Fruit fly (Drosophila melanogaster) whole organism, embryonic: ENCODE data around the gene Ets98B.

ENCODE experiments used
- B-H1 ChIP-seq: fragments of 200-800 bp; sonication (Bioruptor generic); IDR thresholded peaks from 3 replicates; pipeline ENCODE4 v1.3.6; 2022; ENCODE audit warnings: missing biosample characterization, missing genetic modification characterization
- CG1024 ChIP-seq: fragments of 200-800 bp; sonication (Bioruptor generic); IDR thresholded peaks from 2 replicates; pipeline ENCODE4 v1.3.6; 2022; ENCODE audit warnings: missing biosample characterization, missing genetic modification characterization
- CG10267 ChIP-seq: fragments of 200-800 bp; sonication (Bioruptor generic); optimal IDR thresholded peaks from 2 replicates; lab custom pipeline; 2018; ENCODE audit warnings: missing biosample characterization, mild to moderate bottlenecking, missing genetic modification characterization, moderate library complexity
- CG11093 ChIP-seq: fragments of 200-800 bp; sonication (Bioruptor generic); IDR thresholded peaks from 3 replicates; pipeline ENCODE4 v1.3.6; 2022; ENCODE audit warnings: missing biosample characterization, missing genetic modification characterization
- CG11560 ChIP-seq: fragments of 200-800 bp; sonication (Bioruptor generic); IDR thresholded peaks from 3 replicates; pipeline ENCODE4 v1.3.6; 2022; ENCODE audit warnings: missing biosample characterization, missing genetic modification characterization
- CG12219 ChIP-seq: fragments of 200-800 bp; sonication (Bioruptor generic); optimal IDR thresholded peaks from 3 replicates; lab custom pipeline; 2018; ENCODE audit warnings: missing biosample characterization, mild to moderate bottlenecking, missing genetic modification characterization
- CG12391 ChIP-seq: fragments of 200-800 bp; sonication (Bioruptor generic); optimal IDR thresholded peaks from 3 replicates; lab custom pipeline; 2018; ENCODE audit warnings: missing biosample characterization, mild to moderate bottlenecking, missing genetic modification characterization, moderate library complexity
- CG13296 ChIP-seq: fragments of 200-800 bp; sonication (Bioruptor generic); optimal IDR thresholded peaks from 3 replicates; lab custom pipeline; 2018; ENCODE audit warnings: missing biosample characterization, mild to moderate bottlenecking, missing genetic modification characterization
- CG13894 ChIP-seq: fragments of 200-800 bp; sonication (Bioruptor generic); optimal IDR thresholded peaks from 3 replicates; lab custom pipeline; 2018; ENCODE audit warnings: missing biosample characterization, mild to moderate bottlenecking, missing genetic modification characterization, moderate library complexity
- CG14710 ChIP-seq: fragments of 200-800 bp; sonication (Bioruptor generic); optimal IDR thresholded peaks from 3 replicates; lab custom pipeline; 2019; ENCODE audit warnings: missing biosample characterization, mild to moderate bottlenecking, missing genetic modification characterization, moderate library complexity
- CG14860 ChIP-seq: fragments of 200-800 bp; sonication (Bioruptor generic); IDR thresholded peaks from 3 replicates; pipeline ENCODE4 v1.3.6; 2022; ENCODE audit warnings: missing biosample characterization, missing genetic modification characterization; ENCODE audit not compliant: partially characterized antibody
- CG16779 ChIP-seq: fragments of 200-800 bp; sonication (Bioruptor generic); IDR thresholded peaks from 2 replicates; pipeline ENCODE4 v1.3.6; 2022; ENCODE audit warnings: missing biosample characterization, missing genetic modification characterization
- CG16863 ChIP-seq: fragments of 200-800 bp; sonication (Bioruptor generic); optimal IDR thresholded peaks from 3 replicates; lab custom pipeline; 2016; ENCODE audit warnings: missing biosample characterization, missing genetic modification characterization
- CG18011 ChIP-seq: fragments of 200-800 bp; sonication (Bioruptor generic); optimal IDR thresholded peaks from 2 replicates; lab custom pipeline; 2017; ENCODE audit warnings: missing biosample characterization, missing genetic modification characterization, mild to moderate bottlenecking, moderate library complexity, missing genotype
- CG18262 ChIP-seq: fragments of 200-800 bp; optimal IDR thresholded peaks from 3 replicates; lab custom pipeline; 2019; ENCODE audit warnings: missing biosample characterization, mild to moderate bottlenecking, missing genetic modification characterization, moderate library complexity
- CG18619 ChIP-seq: fragments of 200-800 bp; sonication (Bioruptor generic); optimal IDR thresholded peaks from 3 replicates; lab custom pipeline; 2017; ENCODE audit warnings: missing biosample characterization, mild to moderate bottlenecking, missing genetic modification characterization
- CG2120 ChIP-seq: fragments of 200-800 bp; sonication (Bioruptor generic); optimal IDR thresholded peaks from 3 replicates; lab custom pipeline; 2016; ENCODE audit warnings: missing biosample characterization, missing genetic modification characterization
- CG32767 ChIP-seq: fragments of 200-800 bp; sonication (Bioruptor generic); IDR thresholded peaks from 2 replicates; pipeline ENCODE4 v1.3.6; 2022; ENCODE audit warnings: missing biosample characterization, missing genetic modification characterization
- CG3281 ChIP-seq: fragments of 200-800 bp; sonication (Bioruptor generic); optimal IDR thresholded peaks from 3 replicates; lab custom pipeline; 2017; ENCODE audit warnings: missing biosample characterization, mild to moderate bottlenecking, missing genetic modification characterization
- CG4328 ChIP-seq: fragments of 200-800 bp; sonication (Bioruptor generic); optimal IDR thresholded peaks from 3 replicates; lab custom pipeline; 2017; ENCODE audit warnings: missing biosample characterization, missing genetic modification reagents, missing genetic modification characterization
- CG6272 ChIP-seq: fragments of 200-800 bp; sonication (Bioruptor generic); IDR thresholded peaks from 2 replicates; pipeline ENCODE4 v1.3.6; 2022; ENCODE audit warnings: missing biosample characterization, missing genetic modification characterization
- CG7839 ChIP-seq: fragments of 200-800 bp; sonication (Bioruptor generic); optimal IDR thresholded peaks from 3 replicates; lab custom pipeline; 2018; ENCODE audit warnings: missing biosample characterization, mild to moderate bottlenecking, missing genetic modification characterization, moderate library complexity
- CG7987 ChIP-seq: fragments of 200-800 bp; sonication (Bioruptor generic); optimal IDR thresholded peaks from 2 replicates; lab custom pipeline; 2018; ENCODE audit warnings: missing biosample characterization, mild to moderate bottlenecking, missing genetic modification characterization, moderate library complexity
- CG9797 ChIP-seq: fragments of 200-800 bp; sonication (Bioruptor generic); optimal IDR thresholded peaks from 3 replicates; lab custom pipeline; 2018; ENCODE audit warnings: missing biosample characterization, mild to moderate bottlenecking, missing genetic modification characterization
- CrebB ChIP-seq: fragments of 200-800 bp; sonication (Bioruptor generic); optimal IDR thresholded peaks from 3 replicates; lab custom pipeline; 2018; ENCODE audit warnings: missing biosample characterization, mild to moderate bottlenecking, missing genetic modification characterization
- Dbx ChIP-seq: fragments of 200-800 bp; sonication (Bioruptor generic); IDR thresholded peaks from 3 replicates; pipeline ENCODE4 v1.3.6; 2022; ENCODE audit warnings: missing biosample characterization, missing genetic modification characterization
- Dek ChIP-seq: fragments of 200-800 bp; sonication (Bioruptor generic); optimal IDR thresholded peaks from 3 replicates; lab custom pipeline; 2019; ENCODE audit warnings: missing biosample characterization, mild to moderate bottlenecking, missing genetic modification characterization, moderate library complexity
- Dfd ChIP-seq, 2 experiments: fragments of >200 bp; optimal IDR thresholded peaks; 2 replicates each; lab custom pipeline; 2017; ENCODE audit warnings: missing biosample characterization in 2 of 2, missing genetic modification characterization in 2 of 2
- HmgZ ChIP-seq: fragments of 200-800 bp; sonication (Bioruptor generic); optimal IDR thresholded peaks from 2 replicates; lab custom pipeline; 2018; ENCODE audit warnings: missing biosample characterization, mild to moderate bottlenecking, missing genetic modification characterization
- Hr39 ChIP-seq: fragments of >200 bp; optimal IDR thresholded peaks from 2 replicates; lab custom pipeline; 2017
- Kr ChIP-seq: fragments of 200-800 bp; sonication (Bioruptor generic); optimal IDR thresholded peaks from 2 replicates; lab custom pipeline; 2017; ENCODE audit warnings: missing biosample characterization, mild to moderate bottlenecking, missing genetic modification characterization
- Lim3 ChIP-seq: fragments of 200-800 bp; sonication (Bioruptor generic); IDR thresholded peaks from 2 replicates; pipeline ENCODE4 v1.3.6; 2022; ENCODE audit warnings: missing biosample characterization, missing genetic modification characterization
- Mad ChIP-seq: fragments of 200-800 bp; sonication (Bioruptor generic); optimal IDR thresholded peaks from 2 replicates; lab custom pipeline; 2016; ENCODE audit warnings: missing biosample characterization, missing genetic modification characterization
- Mes4 ChIP-seq: fragments of 200-800 bp; sonication (Bioruptor generic); optimal IDR thresholded peaks from 2 replicates; lab custom pipeline; 2016; ENCODE audit warnings: missing biosample characterization, missing genetic modification characterization
- NFAT ChIP-seq: fragments of 200-800 bp; sonication (Bioruptor generic); IDR thresholded peaks from 2 replicates; pipeline ENCODE4 v1.3.6; 2022; ENCODE audit warnings: missing biosample characterization, missing genetic modification characterization
- NfI ChIP-seq: fragments of 200-800 bp; sonication (Bioruptor generic); optimal IDR thresholded peaks from 3 replicates; lab custom pipeline; 2018; ENCODE audit warnings: missing biosample characterization, mild to moderate bottlenecking, missing genetic modification characterization, moderate library complexity
- Optix ChIP-seq: fragments of 200-800 bp; sonication (Bioruptor generic); IDR thresholded peaks from 3 replicates; pipeline ENCODE4 v1.3.6; 2022; ENCODE audit warnings: missing biosample characterization, missing genetic modification characterization
- Stat92E ChIP-seq, 3 experiments: fragments of >200 bp in 2 of 3; fragments of 200-800 bp in 1 of 3; sonication (Bioruptor generic) in 1 of 3; optimal IDR thresholded peaks; 2 replicates each; lab custom pipeline; 2017 to 2019; ENCODE audit warnings: missing biosample characterization in 3 of 3, missing genetic modification characterization in 3 of 3, mild to moderate bottlenecking in 1 of 3, moderate library complexity in 1 of 3
- ac ChIP-seq: fragments of 200-800 bp; sonication (Bioruptor generic); optimal IDR thresholded peaks from 3 replicates; lab custom pipeline; 2017; ENCODE audit warnings: missing biosample characterization, mild to moderate bottlenecking, missing genetic modification characterization
- az2 ChIP-seq: fragments of 200-800 bp; sonication (Bioruptor generic); optimal IDR thresholded peaks from 3 replicates; lab custom pipeline; 2016; ENCODE audit warnings: missing biosample characterization, missing genetic modification characterization
- fu2 ChIP-seq: fragments of 200-800 bp; sonication (Bioruptor generic); optimal IDR thresholded peaks from 2 replicates; lab custom pipeline; 2016; ENCODE audit warnings: missing biosample characterization, missing genetic modification characterization
- gem ChIP-seq: fragments of 200-800 bp; sonication (Bioruptor generic); optimal IDR thresholded peaks from 2 replicates; lab custom pipeline; 2019; ENCODE audit warnings: missing biosample characterization, mild to moderate bottlenecking, missing genetic modification characterization, moderate library complexity
- her ChIP-seq: fragments of 200-800 bp; sonication (Bioruptor generic); optimal IDR thresholded peaks from 2 replicates; lab custom pipeline; 2016; ENCODE audit warnings: missing biosample characterization, missing genetic modification characterization
- maf-S ChIP-seq: fragments of 200-800 bp; sonication (Bioruptor generic); optimal IDR thresholded peaks from 2 replicates; lab custom pipeline; 2016; ENCODE audit warnings: missing biosample characterization, missing genetic modification characterization
- schlank ChIP-seq: fragments of 200-800 bp; sonication (Bioruptor generic); optimal IDR thresholded peaks from 2 replicates; lab custom pipeline; 2018; ENCODE audit warnings: missing biosample characterization, mild to moderate bottlenecking, missing genetic modification characterization
- scrt ChIP-seq: fragments of 200-800 bp; sonication (Bioruptor generic); optimal IDR thresholded peaks from 2 replicates; lab custom pipeline; 2018; ENCODE audit warnings: missing biosample characterization, mild to moderate bottlenecking, missing genetic modification characterization, moderate library complexity
- sens-2 ChIP-seq: fragments of 200-800 bp; sonication (Bioruptor generic); IDR thresholded peaks from 2 replicates; pipeline ENCODE4 v1.3.6; 2022; ENCODE audit warnings: missing biosample characterization, missing genetic modification characterization
- wek ChIP-seq: fragments of 200-800 bp; sonication (Bioruptor generic); optimal IDR thresholded peaks from 3 replicates; lab custom pipeline; 2018; ENCODE audit warnings: missing biosample characterization, mild to moderate bottlenecking, missing genetic modification characterization, moderate library complexity
- zen2 ChIP-seq: fragments of 200-800 bp; sonication (Bioruptor generic); IDR thresholded peaks from 3 replicates; pipeline ENCODE4 v1.3.6; 2022; ENCODE audit warnings: missing biosample characterization, missing genetic modification characterization; ENCODE audit not compliant: partially characterized antibody

Ets98B gene

DNA sequence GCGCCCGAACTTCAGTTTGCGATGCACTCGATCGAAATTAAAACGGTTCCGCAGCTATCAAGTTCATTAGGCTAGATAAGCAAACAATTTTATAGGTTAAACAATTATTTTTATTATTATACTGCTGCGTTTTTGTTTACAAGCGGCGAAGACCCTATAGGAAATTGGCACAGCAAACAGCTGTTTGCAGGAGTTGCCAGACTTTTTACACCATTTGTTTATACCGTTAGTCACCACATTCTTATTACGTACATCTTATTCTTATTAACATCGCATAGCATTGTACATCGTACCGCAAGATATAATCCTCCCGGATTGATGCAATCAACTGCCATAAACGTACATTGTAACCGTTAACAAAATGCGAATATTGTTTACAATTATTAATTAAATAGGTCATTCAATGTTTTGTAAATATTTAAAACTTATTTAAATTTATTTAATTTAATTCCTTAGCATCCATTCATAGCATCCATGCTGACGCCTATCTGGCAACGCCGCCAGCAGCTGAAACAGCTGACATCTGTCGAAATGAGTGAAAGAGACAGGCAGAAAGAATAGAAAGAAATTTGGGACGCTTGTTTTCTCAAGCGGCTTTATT is 29.7 kb upstream of the Ets98B start, which contains the start of the genes CROT and CG12877 (continued):
- TF ChIP-seq CG4328 (GFP tag; lab: Kevin White, UChicago): peak; percentile 54
- peak; percentile 77 for TF ChIP-seq CG18619
- peak; percentile 36 for TF ChIP-seq CG16863 (GFP tag; lab: Kevin White, UChicago)
- TF ChIP-seq schlank (tag; lab: Kevin White, UChicago): peak; percentile 50
- TF ChIP-seq zen2 (GFP tag; lab: Robert Waterston, UW): no peak
- no peak for TF ChIP-seq CG14860
- TF ChIP-seq Hr39: no peak
- peak; percentile 79 for TF ChIP-seq NfI (GFP tag; lab: Kevin White, UChicago)
- TF ChIP-seq Dfd (GFP tag; optimal IDR thresholded peaks at IDR 0.05; lab: Kevin White, UChicago): no peak
- no peak for TF ChIP-seq Stat92E (GFP tag; optimal IDR thresholded peaks at IDR 0.05; lab: Kevin White, UChicago)
- no peak for TF ChIP-seq CG7987 (GFP tag; lab: Kevin White, UChicago)
- no peak for TF ChIP-seq Mes4
- TF ChIP-seq CG7839: peak; percentile 82
- TF ChIP-seq CG12219: peak; percentile 40
- TF ChIP-seq CG32767 (GFP tag; lab: Robert Waterston, UW): 0 out of 2 replicates have a peak, but pooled peaks have one; percentile 24
- TF ChIP-seq NFAT (GFP tag; lab: Robert Waterston, UW): peak; percentile 43; the same call in 1 of the 2 replicates
- TF ChIP-seq CG1024 (GFP tag; lab: Robert Waterston, UW): peak; percentile 53; the same call in 1 of the 2 replicates
- TF ChIP-seq Optix: peak; percentile 75; the same call in 2 of the 3 replicates
- no peak for TF ChIP-seq Kr (GFP tag; lab: Kevin White, UChicago)
- 0 out of 2 replicates have a peak, but pooled peaks have one; percentile 27 for TF ChIP-seq sens-2 (GFP tag; lab: Robert Waterston, UW)
- TF ChIP-seq CG3281: peak; percentile 75
- no peak for TF ChIP-seq CrebB (tag; lab: Kevin White, UChicago)
- TF ChIP-seq B-H1 (GFP tag; lab: Robert Waterston, UW): peak; percentile 28; the same call in 1 of the 3 replicates
- peak; percentile 30; the same call in 2 of the 3 replicates for TF ChIP-seq CG11093 (GFP tag; lab: Robert Waterston, UW)
- TF ChIP-seq Dbx (GFP tag; lab: Robert Waterston, UW): peak; percentile 81
- TF ChIP-seq az2 (GFP tag; lab: Kevin White, UChicago): peak; percentile 84
- TF ChIP-seq CG16779 (GFP tag; lab: Robert Waterston, UW): no peak
- TF ChIP-seq CG13894 (tag; lab: Kevin White, UChicago): peak; percentile 36
- TF ChIP-seq CG18262 (tag; lab: Kevin White, UChicago): peak; percentile 99
- peak; percentile 65 for TF ChIP-seq Dek (tag; lab: Kevin White, UChicago)
- TF ChIP-seq CG2120 (GFP tag; lab: Kevin White, UChicago): peak; percentile 74
- peak; percentile 15 for TF ChIP-seq fu2 (GFP tag; lab: Kevin White, UChicago)
- no peak for TF ChIP-seq Lim3 (GFP tag; lab: Robert Waterston, UW)
- peak; percentile 55 for TF ChIP-seq Mad (GFP tag; lab: Kevin White, UChicago)
- TF ChIP-seq CG18011 (GFP tag; lab: Kevin White, UChicago): peak; percentile 76
- no peak for TF ChIP-seq ac
- TF ChIP-seq her (GFP tag; lab: Kevin White, UChicago): no peak
- TF ChIP-seq HmgZ (tag; lab: Kevin White, UChicago): peak; percentile 63
- TF ChIP-seq CG9797 (GFP tag; lab: Kevin White, UChicago): peak; percentile 35
- peak; percentile 67 for TF ChIP-seq CG10267
- TF ChIP-seq scrt (GFP tag; lab: Kevin White, UChicago): peak; percentile 65
- peak; percentile 89 for TF ChIP-seq CG12391 (tag; lab: Kevin White, UChicago)
- TF ChIP-seq maf-S (GFP tag; lab: Kevin White, UChicago): peak; percentile 30
- TF ChIP-seq gem (tag; lab: Kevin White, UChicago): peak; percentile 88
- TF ChIP-seq CG6272 (GFP tag; lab: Robert Waterston, UW): peak; percentile 77
- TF ChIP-seq CG11560 (tag; lab: Robert Waterston, UW): peak; percentile 33; the same call in 2 of the 3 replicates
- TF ChIP-seq CG14710 (tag; lab: Kevin White, UChicago): peak; percentile 86
- TF ChIP-seq wek (GFP tag; lab: Kevin White, UChicago): peak; percentile 2
- TF ChIP-seq CG13296 (GFP tag; lab: Kevin White, UChicago): peak; percentile 60
